Worm (Caenorhabditis elegans): Measurements from ENCODE around the gene syx-18.

The syx-18 gene

DNA sequence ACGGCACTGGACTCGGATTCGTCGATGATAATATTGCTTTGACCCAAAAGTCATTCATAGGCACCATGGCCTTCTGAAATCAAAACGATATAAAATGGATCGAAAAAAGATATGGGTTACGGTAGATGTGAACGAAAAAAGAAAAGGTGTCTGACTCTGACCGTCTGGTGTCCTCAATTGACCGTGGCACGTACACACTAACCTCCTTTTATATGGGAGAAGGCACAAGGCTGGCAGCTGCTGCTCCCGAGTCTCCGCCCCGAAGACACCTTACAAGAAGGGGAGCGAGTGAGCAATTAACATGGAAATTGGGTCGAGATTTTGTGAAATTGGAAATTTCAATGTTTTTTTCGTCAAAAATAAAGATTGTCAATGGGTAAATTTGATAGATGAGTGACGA lies 26.3 kb upstream of the syx-18 start, which contains the start of gene egl-46:
TSS of gene egl-46 (minus strand) at position 73 of the 400 bp plus-strand sequence.
- TF ChIP-seq nhr-12 (tag; optimal IDR thresholded peaks at IDR 0.05) (no peak), nhr-28 (tag; optimal IDR thresholded peaks at IDR 0.05) (no peak), ceh-39 (tag; optimal IDR thresholded peaks at IDR 0.05) (no peak), lin-32 (GFP tag; optimal IDR thresholded peaks at IDR 0.05) (peak; percentile 54), unc-120 (tag; optimal IDR thresholded peaks at IDR 0.05; ENCODE audit: poor library complexity, severe bottlenecking) (no peak), nhr-2 (tag; optimal IDR thresholded peaks at IDR 0.05) (peak; percentile 86), sptf-1 (tag; optimal IDR thresholded peaks at IDR 0.05) (no peak), lsy-2 (tag; optimal IDR thresholded peaks at IDR 0.05) (peak; percentile 8), cnd-1 (tag; optimal IDR thresholded peaks at IDR 0.05) (peak; percentile 33)

DNA sequence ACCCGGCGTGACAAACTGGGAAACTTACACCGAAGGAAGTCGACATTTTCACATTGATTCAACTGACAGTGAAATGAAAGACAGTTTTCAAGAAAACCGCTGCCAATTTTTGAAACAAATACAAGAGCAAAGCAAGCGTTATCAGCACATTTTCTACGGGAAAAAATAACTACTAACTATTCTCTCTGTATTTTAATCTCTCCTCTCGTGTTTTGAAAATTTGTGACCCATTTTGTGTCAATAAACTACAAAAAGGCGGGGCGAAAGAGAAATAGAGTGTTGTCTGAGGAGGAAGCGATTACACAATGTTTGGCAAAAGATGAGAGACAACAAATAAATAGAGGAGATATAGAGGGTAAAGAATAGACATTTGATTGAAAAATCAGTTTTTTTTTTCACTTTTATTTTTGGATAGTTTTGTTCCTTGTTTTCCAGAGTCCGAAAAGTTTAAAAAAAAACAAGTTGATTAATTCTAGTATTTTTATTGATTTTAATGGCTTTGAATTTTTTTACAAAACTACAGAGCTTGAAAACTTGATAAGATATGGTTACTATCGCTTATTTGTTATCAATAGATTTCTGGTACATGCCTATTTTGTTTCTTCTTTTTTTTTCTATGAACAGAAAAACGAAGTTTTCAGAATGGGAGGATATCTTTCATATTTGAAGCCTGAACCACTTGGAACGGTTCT lies 21.1 kb upstream of the syx-18 start, which contains the start of gene cest-34:
TSS of gene cest-34 (plus strand) at position 642 of the 692 bp plus-strand sequence.
- no peak for TF ChIP-seq elt-1 (tag; optimal IDR thresholded peaks at IDR 0.05; ENCODE audit: borderline replicate concordance, insufficient read depth)
- TF ChIP-seq lin-13 (tag; optimal IDR thresholded peaks at IDR 0.05) = no peak

DNA sequence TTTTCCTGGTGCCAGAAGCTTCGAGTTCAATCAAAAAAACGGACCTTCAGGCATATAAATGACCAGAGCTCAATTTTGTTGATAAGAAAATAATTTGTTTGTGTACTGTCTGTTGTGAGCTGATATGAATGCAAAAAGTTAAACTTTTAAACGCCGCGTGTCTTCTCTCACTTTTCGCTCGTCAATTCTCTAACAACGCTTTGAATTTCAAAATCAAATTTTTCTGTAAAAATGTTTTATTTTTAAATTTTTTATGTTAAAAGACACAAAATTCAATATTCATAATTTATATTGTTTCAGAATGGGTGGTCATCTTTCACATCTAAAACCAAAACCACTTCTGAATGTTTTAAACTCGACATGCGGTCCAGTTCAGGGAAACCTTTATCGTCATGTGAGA lies 18.7 kb upstream of the syx-18 start, which contains the start of gene cest-31:
TSS of gene cest-31 (plus strand) at position 301 of the 400 bp plus-strand sequence.
- TF ChIP-seq unc-120 (tag; optimal IDR thresholded peaks at IDR 0.05; ENCODE audit: poor library complexity, severe bottlenecking) (no peak), nhr-2 (tag; optimal IDR thresholded peaks at IDR 0.05) (no peak), sptf-1 (tag; optimal IDR thresholded peaks at IDR 0.05) (no peak), hlh-1 (tag; optimal IDR thresholded peaks at IDR 0.05) (no peak), cnd-1 (tag; optimal IDR thresholded peaks at IDR 0.05) (no peak), elt-1 (tag; optimal IDR thresholded peaks at IDR 0.05; ENCODE audit: borderline replicate concordance, insufficient read depth) (no peak), flh-1 (GFP tag; optimal IDR thresholded peaks at IDR 0.05) (no peak), tbx-8 (GFP tag; optimal IDR thresholded peaks at IDR 0.05) (no peak), unc-39 (tag; optimal IDR thresholded peaks at IDR 0.05) (no peak), nhr-76 (tag; optimal IDR thresholded peaks at IDR 0.05) (no peak), M03D4.4 (tag; optimal IDR thresholded peaks at IDR 0.05) (no peak), unc-62 (GFP tag; optimal IDR thresholded peaks at IDR 0.05) (no peak), ztf-11 (tag; optimal IDR thresholded peaks at IDR 0.05) (no peak)

DNA sequence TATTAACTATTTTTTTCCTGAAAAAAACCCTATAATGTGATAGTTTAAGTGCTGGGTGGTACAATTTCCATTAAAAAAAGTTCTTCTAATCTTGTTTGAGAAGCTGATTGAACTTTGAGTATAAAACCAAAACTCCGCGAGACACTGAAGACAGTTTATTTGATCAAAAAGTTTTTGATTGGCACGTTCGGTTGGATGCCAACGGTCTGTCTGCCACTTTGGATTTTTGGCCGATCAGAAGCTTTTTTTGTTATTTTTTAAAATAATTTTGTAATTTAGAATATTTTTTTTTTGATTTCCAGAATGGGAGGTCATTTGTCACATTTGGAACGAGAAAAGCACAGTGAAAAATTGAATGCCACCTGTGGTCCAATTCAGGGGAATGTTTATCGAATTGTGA lies 14.3 kb upstream of the syx-18 start, which contains the start of gene cest-28:
TSS of gene cest-28 (plus strand) at position 301 of the 400 bp plus-strand sequence.
- TF ChIP-seq sptf-1 (tag; optimal IDR thresholded peaks at IDR 0.05) (no peak), lsy-2 (tag; optimal IDR thresholded peaks at IDR 0.05) (no peak), nhr-12 (tag; optimal IDR thresholded peaks at IDR 0.05) (no peak), lin-32 (GFP tag; optimal IDR thresholded peaks at IDR 0.05) (no peak), ceh-39 (tag; optimal IDR thresholded peaks at IDR 0.05) (no peak), ztf-11 (tag; optimal IDR thresholded peaks at IDR 0.05) (no peak), zip-8 (tag; optimal IDR thresholded peaks at IDR 0.05) (no peak), nhr-28 (tag; optimal IDR thresholded peaks at IDR 0.05) (no peak), elt-1 (tag; optimal IDR thresholded peaks at IDR 0.05; ENCODE audit: borderline replicate concordance, insufficient read depth) (no peak), nhr-76 (tag; optimal IDR thresholded peaks at IDR 0.05) (no peak), blmp-1 (tag; optimal IDR thresholded peaks at IDR 0.05) (no peak)

DNA sequence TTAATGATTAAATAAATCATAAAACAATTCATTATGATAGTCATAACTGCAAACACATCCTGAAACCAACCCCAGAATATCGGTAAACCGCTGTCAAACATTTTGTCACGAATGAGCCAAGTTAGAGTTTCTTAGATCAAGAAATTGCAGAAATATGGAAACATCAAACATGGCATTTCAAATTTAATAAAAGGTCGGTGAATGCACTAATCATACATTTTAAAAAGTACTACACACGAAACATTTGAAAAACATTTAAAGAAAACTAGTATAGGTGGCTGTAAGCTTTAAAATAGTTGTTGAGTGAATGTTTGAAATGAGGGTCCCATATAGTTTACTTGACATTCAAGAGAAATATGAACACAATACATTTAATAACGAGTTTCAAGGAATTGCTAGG lies 13.5 kb upstream of the syx-18 start, which contains the start of gene str-180:
TSS of gene str-180 (minus strand) at position 101 of the 400 bp plus-strand sequence.
- no peak for TF ChIP-seq pha-4 (tag; optimal IDR thresholded peaks at IDR 0.05)
- TF ChIP-seq sptf-1 (tag; optimal IDR thresholded peaks at IDR 0.05) = no peak
- no peak for TF ChIP-seq elt-3 (tag; optimal IDR thresholded peaks at IDR 0.05)
- no peak for TF ChIP-seq M03D4.4 (tag; optimal IDR thresholded peaks at IDR 0.05)
- TF ChIP-seq ham-2 (GFP tag; optimal IDR thresholded peaks at IDR 0.05) = no peak
- TF ChIP-seq nhr-237 (tag; optimal IDR thresholded peaks at IDR 0.05) = no peak
- TF ChIP-seq lin-13 (tag; optimal IDR thresholded peaks at IDR 0.05) = no peak
- TF ChIP-seq zip-8 (tag; optimal IDR thresholded peaks at IDR 0.05) = no peak
- TF ChIP-seq hlh-1 (tag; optimal IDR thresholded peaks at IDR 0.05) = no peak
- TF ChIP-seq elt-1 (tag; optimal IDR thresholded peaks at IDR 0.05; ENCODE audit: borderline replicate concordance, insufficient read depth) = no peak
- no peak for TF ChIP-seq unc-62 (GFP tag; optimal IDR thresholded peaks at IDR 0.05)
- TF ChIP-seq lsy-2 (tag; optimal IDR thresholded peaks at IDR 0.05) = no peak
- no peak for TF ChIP-seq blmp-1 (tag; optimal IDR thresholded peaks at IDR 0.05)
- TF ChIP-seq unc-120 (tag; optimal IDR thresholded peaks at IDR 0.05; ENCODE audit: poor library complexity, severe bottlenecking) = no peak
- TF ChIP-seq bed-3 (GFP tag; optimal IDR thresholded peaks at IDR 0.05) = no peak

DNA sequence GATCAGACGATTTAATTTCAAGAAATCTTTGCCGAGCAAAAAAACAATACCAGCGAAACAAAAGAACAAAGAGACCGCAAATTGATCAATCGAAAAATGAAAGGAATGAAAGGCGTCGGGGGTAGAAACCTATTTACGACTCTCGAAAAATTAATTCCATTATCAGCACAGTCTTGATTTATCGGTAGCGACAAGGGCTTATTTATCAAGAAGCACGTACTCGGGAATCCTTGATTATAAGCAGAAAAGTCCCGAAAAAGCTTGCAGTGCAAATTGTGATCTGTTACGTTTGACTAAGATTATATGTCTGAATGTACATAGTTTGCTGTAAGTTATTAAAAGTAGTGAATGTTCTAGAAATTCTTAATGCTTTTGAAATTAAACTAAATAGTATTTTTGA lies 11.3 kb upstream of the syx-18 start:
- TF ChIP-seq flh-1 (GFP tag; optimal IDR thresholded peaks at IDR 0.05) = no peak
- TF ChIP-seq pha-4 (tag; optimal IDR thresholded peaks at IDR 0.05) = no peak
- TF ChIP-seq unc-39 (tag; optimal IDR thresholded peaks at IDR 0.05) = no peak
- TF ChIP-seq tbx-8 (GFP tag; optimal IDR thresholded peaks at IDR 0.05) = no peak
- TF ChIP-seq nhr-237 (tag; optimal IDR thresholded peaks at IDR 0.05) = no peak
- no peak for TF ChIP-seq mab-5 (tag; optimal IDR thresholded peaks at IDR 0.05)
- no peak for TF ChIP-seq cnd-1 (tag; optimal IDR thresholded peaks at IDR 0.05)
- no peak for TF ChIP-seq ces-1 (GFP tag; optimal IDR thresholded peaks at IDR 0.05)
- no peak for TF ChIP-seq bed-3 (GFP tag; optimal IDR thresholded peaks at IDR 0.05)
- no peak for TF ChIP-seq hlh-1 (tag; optimal IDR thresholded peaks at IDR 0.05)
- no peak for TF ChIP-seq nhr-12 (tag; optimal IDR thresholded peaks at IDR 0.05)
- no peak for TF ChIP-seq lsy-2 (tag; optimal IDR thresholded peaks at IDR 0.05)
- no peak for TF ChIP-seq ham-2 (GFP tag; optimal IDR thresholded peaks at IDR 0.05)

Measured in whole organism, mixed stage, embryonic.